Worm (Caenorhabditis elegans): ENCODE data around the gene M151.2.

- no peak for TF ChIP-seq unc-62 (GFP tag; optimal IDR thresholded peaks at IDR 0.05)
- no peak for TF ChIP-seq hlh-1 (tag; optimal IDR thresholded peaks at IDR 0.05)
- TF ChIP-seq elt-3 (tag; optimal IDR thresholded peaks at IDR 0.05), result no peak
- no peak for TF ChIP-seq lin-13 (tag; optimal IDR thresholded peaks at IDR 0.05)
- no peak for TF ChIP-seq pha-4 (tag; optimal IDR thresholded peaks at IDR 0.05)
- no peak for TF ChIP-seq ces-1 (GFP tag; optimal IDR thresholded peaks at IDR 0.05)
- no peak for TF ChIP-seq mls-2 (tag; optimal IDR thresholded peaks at IDR 0.05)
Observed at ce11 chrII:3680366-3680765, 49.5 kb downstream of the M151.2 start.
